Fruit fly (Drosophila melanogaster): ENCODE measurements around the gene TBC1d7.

The TBC1d7 gene

dm6 chr3R:24143779-24144178 lies 17.7 kb upstream of the TBC1d7 start (continued):
- TF ChIP-seq esn (GFP tag; optimal IDR thresholded peaks at IDR 0.05) (peak; percentile 59), Hr4 (GFP tag; optimal IDR thresholded peaks at IDR 0.05) (peak; percentile 71), ss (GFP tag; optimal IDR thresholded peaks at IDR 0.05) (peak; percentile 36 to 52), Sox102F (GFP tag; optimal IDR thresholded peaks at IDR 0.05) (no peak), spab (GFP tag; optimal IDR thresholded peaks at IDR 0.05) (peak; percentile 67), CG4318 (GFP tag; optimal IDR thresholded peaks at IDR 0.05) (peak; percentile 53), CG34406 (GFP tag; optimal IDR thresholded peaks at IDR 0.05) (peak; percentile 10), Eip93F (GFP tag; optimal IDR thresholded peaks at IDR 0.05) (no peak), Sox14 (GFP tag; optimal IDR thresholded peaks at IDR 0.05) (peak; percentile 68), Ets96B (tag; optimal IDR thresholded peaks at IDR 0.05) (peak; percentile 58), CG6792 (GFP tag; optimal IDR thresholded peaks at IDR 0.05) (peak; percentile 54), CG31627 (GFP tag; optimal IDR thresholded peaks at IDR 0.05) (peak; percentile 45), CG11902 (GFP tag; optimal IDR thresholded peaks at IDR 0.05) (no peak), CG9139 (GFP tag; optimal IDR thresholded peaks at IDR 0.05) (peak; percentile 29), CG6808 (GFP tag; optimal IDR thresholded peaks at IDR 0.05) (peak; percentile 68), CG3032 (tag; optimal IDR thresholded peaks at IDR 0.05) (peak; percentile 69)

- TF ChIP-seq Hr38 (GFP tag; optimal IDR thresholded peaks at IDR 0.05) (no peak), CG6854 (GFP tag; optimal IDR thresholded peaks at IDR 0.05) (no peak), CG8119 (GFP tag; IDR thresholded peaks at IDR 0.05) (peak; percentile 81), Eip78C (GFP tag) (peak; percentile 93), esn (GFP tag; optimal IDR thresholded peaks at IDR 0.05) (peak; percentile 68), CG11762 (GFP tag; optimal IDR thresholded peaks at IDR 0.05; ENCODE audit: insufficient read depth) (peak; percentile 58), pdm3 (GFP tag; optimal IDR thresholded peaks at IDR 0.05) (peak; percentile 69), acj6 (GFP tag; optimal IDR thresholded peaks at IDR 0.05) (peak; percentile 67), Eip75B (GFP tag; optimal IDR thresholded peaks at IDR 0.05) (peak; percentile 78), topi (GFP tag; optimal IDR thresholded peaks at IDR 0.05) (peak; percentile 55), CG8632 (GFP tag; optimal IDR thresholded peaks at IDR 0.05) (peak; percentile 42), CG7368 (GFP tag; optimal IDR thresholded peaks at IDR 0.05) (peak; percentile 31), Sox14 (GFP tag; optimal IDR thresholded peaks at IDR 0.05) (peak; percentile 76), Hr4 (GFP tag; optimal IDR thresholded peaks at IDR 0.05) (peak; percentile 82), CG10631 (GFP tag; optimal IDR thresholded peaks at IDR 0.05) (peak; percentile 79), eg (GFP tag; IDR thresholded peaks at IDR 0.05) (peak; percentile 69), cyc (GFP tag; optimal IDR thresholded peaks at IDR 0.05) (peak; percentile 48), CG6276 (GFP tag; optimal IDR thresholded peaks at IDR 0.05) (peak; percentile 78), Gug (GFP tag; IDR thresholded peaks at IDR 0.05) (peak; percentile 57), net (GFP tag; optimal IDR thresholded peaks at IDR 0.05) (peak; percentile 60), achi (GFP tag; optimal IDR thresholded peaks at IDR 0.05) (peak; percentile 68), CG31627 (GFP tag; optimal IDR thresholded peaks at IDR 0.05) (peak; percentile 44), svp (GFP tag) (peak; percentile 80), CG9139 (GFP tag; optimal IDR thresholded peaks at IDR 0.05) (peak; percentile 7), fd85E (GFP tag; optimal IDR thresholded peaks at IDR 0.05) (no peak), CG15336 (GFP tag; IDR thresholded peaks at IDR 0.05) (peak; percentile 75), CG1621 (tag; optimal IDR thresholded peaks at IDR 0.05) (peak; percentile 50), Hr39 (GFP tag; optimal IDR thresholded peaks at IDR 0.05) (peak; percentile 58), dac (GFP tag; optimal IDR thresholded peaks at IDR 0.05) (peak; percentile 66), CG6808 (GFP tag; optimal IDR thresholded peaks at IDR 0.05) (peak; percentile 80), fkh (GFP tag; optimal IDR thresholded peaks at IDR 0.05) (no peak), Sox15 (GFP tag; optimal IDR thresholded peaks at IDR 0.05) (no peak), Eip93F (GFP tag; optimal IDR thresholded peaks at IDR 0.05) (no peak), CG4318 (GFP tag; optimal IDR thresholded peaks at IDR 0.05) (peak; percentile 81), Ets21C (GFP tag; optimal IDR thresholded peaks at IDR 0.05) (peak; percentile 11), spab (GFP tag; optimal IDR thresholded peaks at IDR 0.05) (peak; percentile 70), salr (GFP tag; optimal IDR thresholded peaks at IDR 0.05) (peak; percentile 36 to 79), CG3032 (tag; optimal IDR thresholded peaks at IDR 0.05) (peak; percentile 76), Met (GFP tag; optimal IDR thresholded peaks at IDR 0.05) (peak; percentile 57), CG34406 (GFP tag; optimal IDR thresholded peaks at IDR 0.05) (peak; percentile 3), vri (GFP tag; optimal IDR thresholded peaks at IDR 0.05) (peak; percentile 50), lz (GFP tag; optimal IDR thresholded peaks at IDR 0.05) (peak; percentile 63), dsx (GFP tag; optimal IDR thresholded peaks at IDR 0.05; ENCODE audit: poor library complexity, severe bottlenecking) (peak; percentile 60), CG3919 (GFP tag; optimal IDR thresholded peaks at IDR 0.05) (peak; percentile 77)
These were observed 17.0 kb upstream of the TBC1d7 start for dm6 chr3R:24144542-24144941.
